Worm (Caenorhabditis elegans) whole organism, young adult: ENCODE results near the gene spe-45.

Experiments
- egl-44 ChIP-seq: fragments of 200-800 bp; sonication (Bioruptor generic); IDR thresholded peaks from 2 replicates; pipeline ENCODE4 v1.3.6; 2022; ENCODE audit warnings: missing genetic modification reagents, missing genetic modification characterization, missing compliant biosample characterization
- hmg-20 ChIP-seq: fragments of 200-800 bp; sonication (Bioruptor generic); IDR thresholded peaks from 2 replicates; pipeline ENCODE4 v1.3.6; 2022; ENCODE audit warnings: missing genetic modification reagents, missing genetic modification characterization, missing compliant biosample characterization
- lsl-1 ChIP-seq: fragments of 200-800 bp; sonication (Bioruptor generic); optimal IDR thresholded peaks from 2 replicates; lab custom pipeline; 2018; ENCODE audit warnings: mild to moderate bottlenecking, missing genetic modification characterization, moderate library complexity, missing compliant biosample characterization
- mes-4 ChIP-seq: sonication (generic microtip); optimal IDR thresholded peaks from 2 replicates; lab custom pipeline; 2016; ENCODE audit warnings: missing genotype, missing genetic modification characterization, missing compliant biosample characterization
- nfyb-1 ChIP-seq: fragments of 200-800 bp; sonication (Bioruptor generic); IDR thresholded peaks from 2 replicates; pipeline ENCODE4 v1.3.6; 2022; ENCODE audit warnings: missing genetic modification reagents, missing genetic modification characterization, missing compliant biosample characterization
- nhr-80 ChIP-seq: sonication (generic microtip); optimal IDR thresholded peaks from 2 replicates; lab custom pipeline; 2016; ENCODE audit warnings: missing genetic modification characterization, missing compliant biosample characterization
- pha-4 ChIP-seq: fragments of 150-350 bp; sonication (generic microtip); optimal IDR thresholded peaks from 2 replicates; lab custom pipeline; 2014; ENCODE audit warnings: missing biosample characterization, missing genetic modification reagents, missing genetic modification characterization
- unc-130 ChIP-seq: sonication (generic microtip); optimal IDR thresholded peaks from 2 replicates; lab custom pipeline; 2016; ENCODE audit warnings: missing genetic modification reagents, missing genetic modification characterization, missing compliant biosample characterization
- unc-62 ChIP-seq: fragments of 150-350 bp; optimal IDR thresholded peaks from 2 replicates; lab custom pipeline; 2014; ENCODE audit warnings: missing biosample characterization, missing genetic modification reagents, missing genetic modification characterization

DNA sequence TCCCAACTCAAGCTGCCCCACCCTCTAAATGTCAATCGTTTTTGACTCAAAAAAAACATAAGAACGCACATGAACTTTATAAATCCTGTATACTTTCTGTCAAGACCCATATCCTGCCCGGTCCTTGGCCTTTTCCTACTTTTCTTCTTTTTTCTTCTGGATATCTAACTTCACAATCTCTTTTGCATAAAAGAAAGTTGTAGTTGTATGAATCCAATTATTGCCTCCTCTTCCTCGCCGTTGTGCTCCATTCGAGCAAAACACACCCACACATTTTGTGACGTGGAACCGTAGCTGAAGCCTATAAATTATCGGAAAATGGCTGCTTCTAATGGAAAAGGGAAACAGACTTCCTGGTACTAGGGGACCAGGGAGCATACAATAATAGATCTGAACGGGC is 39.7 kb downstream of the spe-45 start:
- TF ChIP-seq pha-4 (tag; lab: Kevin White, UChicago) (no peak), unc-62 (no peak), unc-130 (GFP tag; lab: Kevin White, UChicago) (no peak), egl-44 (GFP tag; lab: Robert Waterston, UW) (no peak), nhr-80 (no peak), mes-4 (tag; lab: Kevin White, UChicago) (no peak), nfyb-1 (no peak), lsl-1 (no peak), hmg-20 (GFP tag; lab: Robert Waterston, UW) (no peak)
